Worm (Caenorhabditis elegans): ENCODE data around the gene col-75.

Gene col-75

DNA sequence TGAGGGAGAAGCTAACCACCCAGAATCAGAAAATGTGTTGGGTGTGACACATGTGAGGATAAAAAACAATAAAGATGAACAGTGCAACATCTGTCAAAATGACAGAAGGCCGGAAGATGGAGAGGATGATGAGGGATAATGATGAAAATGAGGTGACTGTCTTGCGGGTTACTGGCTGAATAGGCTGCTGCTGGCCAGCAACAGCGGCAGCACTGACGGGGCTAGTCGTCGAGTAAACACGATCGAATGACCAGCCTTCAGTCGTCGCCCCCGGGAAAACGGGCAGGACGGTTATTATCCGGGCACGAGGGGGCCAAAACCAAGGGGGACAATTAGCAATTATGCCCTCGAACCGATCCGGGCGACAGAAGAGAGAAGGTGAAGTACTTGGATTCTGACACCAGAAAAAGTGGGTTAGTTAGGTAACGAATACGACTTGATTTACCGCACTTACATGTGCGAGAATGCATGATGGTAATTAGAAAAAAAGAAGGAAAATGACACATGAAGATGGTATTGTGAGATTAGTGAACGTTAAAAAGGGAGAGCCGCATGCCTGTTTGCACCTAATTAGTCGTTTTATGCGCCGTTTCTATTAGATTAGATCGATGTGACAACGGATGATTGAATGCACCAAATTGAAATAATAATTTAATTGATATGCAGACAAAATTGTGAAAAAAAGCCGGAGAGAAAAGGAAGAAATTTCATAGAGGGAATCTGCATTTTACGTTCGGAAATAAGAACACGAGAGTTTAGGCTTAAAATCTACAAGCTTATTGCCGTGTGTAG is 14.2 kb upstream of the col-75 start:
- TF ChIP-seq aly-1 (tag; optimal IDR thresholded peaks at IDR 0.05), result no peak
- no peak for TF ChIP-seq ama-1 (optimal IDR thresholded peaks at IDR 0.05)
- peak; percentile 25; the same call in 1 of the 2 replicates for TF ChIP-seq scrt-1 (GFP tag; IDR thresholded peaks at IDR 0.05)
- TF ChIP-seq pes-1 (GFP tag; IDR thresholded peaks at IDR 0.05), result no peak
- TF ChIP-seq tbx-37 (GFP tag; conservative IDR thresholded peaks at IDR 0.05), result no peak
- no peak for TF ChIP-seq ceh-13 (GFP tag; optimal IDR thresholded peaks at IDR 0.05)
- no peak for TF ChIP-seq hmbx-1 (tag; optimal IDR thresholded peaks at IDR 0.05)
- TF ChIP-seq tra-4 (tag; optimal IDR thresholded peaks at IDR 0.05), result no peak
- TF ChIP-seq B0310.2 (tag; optimal IDR thresholded peaks at IDR 0.05), result no peak
- TF ChIP-seq ceh-36 (tag; optimal IDR thresholded peaks at IDR 0.05), result no peak
- no peak for TF ChIP-seq tbx-11 (GFP tag; IDR thresholded peaks at IDR 0.05)
- peak; percentile 78 for TF ChIP-seq ets-7 (tag; optimal IDR thresholded peaks at IDR 0.05)
- TF ChIP-seq hmg-4 (GFP tag; optimal IDR thresholded peaks at IDR 0.05), result peak; percentile 61

DNA sequence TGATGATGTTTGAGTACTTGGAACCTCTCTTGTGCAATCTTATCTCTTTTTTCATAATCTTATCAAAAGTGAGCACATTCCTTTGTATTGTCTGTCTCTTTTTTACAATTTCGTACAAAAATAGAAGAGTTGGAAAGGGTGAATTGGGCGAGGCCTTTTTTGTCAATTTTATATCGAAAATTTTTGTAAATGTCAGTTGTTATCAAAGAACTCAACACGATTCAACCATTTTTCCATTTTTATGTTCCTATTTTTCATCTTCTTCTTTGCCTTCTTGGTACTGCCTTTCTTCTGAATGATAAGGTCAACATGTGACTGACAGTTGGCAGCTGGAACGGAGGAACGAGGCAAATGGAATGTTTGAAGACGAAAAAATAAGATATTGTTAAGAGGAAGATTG is 12.3 kb upstream of the col-75 start:
- no peak for TF ChIP-seq tbx-11 (GFP tag; IDR thresholded peaks at IDR 0.05)
- TF ChIP-seq tra-4 (tag; optimal IDR thresholded peaks at IDR 0.05), result no peak
- TF ChIP-seq ets-7 (tag; optimal IDR thresholded peaks at IDR 0.05), result no peak
- TF ChIP-seq scrt-1 (GFP tag; IDR thresholded peaks at IDR 0.05), result no peak
- TF ChIP-seq hnd-1 (tag; optimal IDR thresholded peaks at IDR 0.05), result no peak
- no peak for TF ChIP-seq ceh-13 (GFP tag; optimal IDR thresholded peaks at IDR 0.05)
- no peak for TF ChIP-seq F13C5.2 (tag; optimal IDR thresholded peaks at IDR 0.05)
- no peak for TF ChIP-seq flt-1 (GFP tag; IDR thresholded peaks at IDR 0.05)
- no peak for TF ChIP-seq hmbx-1 (tag; optimal IDR thresholded peaks at IDR 0.05)
- TF ChIP-seq B0310.2 (tag; optimal IDR thresholded peaks at IDR 0.05), result no peak
- TF ChIP-seq tbx-37 (GFP tag; conservative IDR thresholded peaks at IDR 0.05), result no peak
- TF ChIP-seq pes-1 (GFP tag; IDR thresholded peaks at IDR 0.05), result no peak
- no peak for TF ChIP-seq ceh-36 (tag; optimal IDR thresholded peaks at IDR 0.05)

DNA sequence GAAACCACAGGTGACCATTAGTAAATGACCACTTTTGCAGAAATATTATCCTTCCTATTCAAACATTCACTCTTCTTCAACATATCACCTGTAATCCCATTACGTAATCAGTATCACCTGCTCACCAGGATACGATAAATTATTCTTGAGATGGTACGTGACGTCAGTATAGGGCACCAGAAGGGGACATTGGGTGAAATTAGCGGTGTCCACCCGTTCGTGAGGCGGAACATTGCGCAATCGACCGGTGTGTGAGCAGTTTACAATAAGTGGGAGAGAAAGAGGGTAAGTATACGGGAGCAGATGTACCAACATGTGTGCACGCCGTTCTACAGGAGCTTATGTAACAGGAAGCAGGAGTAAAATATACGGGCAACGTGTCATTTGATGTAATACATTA is 8.1 kb upstream of the col-75 start:
- TF ChIP-seq aly-1 (tag; optimal IDR thresholded peaks at IDR 0.05) (no peak), pes-1 (GFP tag; IDR thresholded peaks at IDR 0.05) (no peak), hmbx-1 (tag; optimal IDR thresholded peaks at IDR 0.05) (no peak), ets-7 (tag; optimal IDR thresholded peaks at IDR 0.05) (no peak), ceh-13 (GFP tag; optimal IDR thresholded peaks at IDR 0.05) (no peak), tbx-37 (GFP tag; conservative IDR thresholded peaks at IDR 0.05) (no peak), hnd-1 (tag; optimal IDR thresholded peaks at IDR 0.05) (no peak), scrt-1 (GFP tag; IDR thresholded peaks at IDR 0.05) (no peak), tbx-11 (GFP tag; IDR thresholded peaks at IDR 0.05) (no peak), hmg-4 (GFP tag; optimal IDR thresholded peaks at IDR 0.05) (no peak), flt-1 (GFP tag; IDR thresholded peaks at IDR 0.05) (no peak), B0310.2 (tag; optimal IDR thresholded peaks at IDR 0.05) (no peak), ceh-36 (tag; optimal IDR thresholded peaks at IDR 0.05) (no peak), F13C5.2 (tag; optimal IDR thresholded peaks at IDR 0.05) (no peak), ama-1 (optimal IDR thresholded peaks at IDR 0.05) (no peak), tra-4 (tag; optimal IDR thresholded peaks at IDR 0.05) (no peak), sea-1 (GFP tag; conservative IDR thresholded peaks at IDR 0.05) (no peak)

- TF ChIP-seq pes-1 (GFP tag; IDR thresholded peaks at IDR 0.05) (no peak), flt-1 (GFP tag; IDR thresholded peaks at IDR 0.05) (no peak), ama-1 (optimal IDR thresholded peaks at IDR 0.05) (no peak)
Measured at ce11 chrII:6419163-6419562, 6.9 kb upstream of the col-75 start.

- TF ChIP-seq hnd-1 (tag; optimal IDR thresholded peaks at IDR 0.05) (no peak), tbx-11 (GFP tag; IDR thresholded peaks at IDR 0.05) (no peak), scrt-1 (GFP tag; IDR thresholded peaks at IDR 0.05) (no peak), ceh-13 (GFP tag; optimal IDR thresholded peaks at IDR 0.05) (no peak), pes-1 (GFP tag; IDR thresholded peaks at IDR 0.05) (no peak), ama-1 (optimal IDR thresholded peaks at IDR 0.05) (no peak), tbx-37 (GFP tag; conservative IDR thresholded peaks at IDR 0.05) (no peak), hmg-4 (GFP tag; optimal IDR thresholded peaks at IDR 0.05) (no peak), hmbx-1 (tag; optimal IDR thresholded peaks at IDR 0.05) (no peak), ceh-36 (tag; optimal IDR thresholded peaks at IDR 0.05) (no peak)
Measured at ce11 chrII:6422812-6423211, 3.3 kb upstream of the col-75 start, which contains the start of gene K03H9.3. Gene K03H9.3, plus strand, starts transcription at chrII:6423112.

DNA sequence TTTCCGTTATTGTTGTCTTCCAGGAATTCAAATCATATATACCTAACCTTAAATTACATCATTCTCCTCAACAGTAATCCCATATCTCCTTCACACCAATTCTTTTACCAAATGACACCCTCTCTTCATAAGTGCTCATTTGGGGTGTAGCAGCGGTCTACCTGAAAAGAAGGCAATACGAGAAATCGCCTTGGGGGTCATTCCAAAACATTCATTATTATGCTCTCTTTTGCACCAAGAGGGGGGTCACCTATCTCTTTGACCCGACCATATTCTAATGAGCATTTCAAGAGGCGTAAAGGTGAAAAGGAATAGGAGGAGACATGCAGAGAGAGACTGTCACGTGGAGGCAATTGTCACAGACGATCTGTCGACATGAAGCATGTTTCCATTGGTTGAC is 10.8 kb downstream of the col-75 start:
- TF ChIP-seq ceh-36 (tag; optimal IDR thresholded peaks at IDR 0.05), result no peak
- TF ChIP-seq ama-1 (optimal IDR thresholded peaks at IDR 0.05), result no peak
- TF ChIP-seq pes-1 (GFP tag; IDR thresholded peaks at IDR 0.05), result no peak
- TF ChIP-seq tbx-11 (GFP tag; IDR thresholded peaks at IDR 0.05), result no peak
- no peak for TF ChIP-seq ets-7 (tag; optimal IDR thresholded peaks at IDR 0.05)
- TF ChIP-seq tra-4 (tag; optimal IDR thresholded peaks at IDR 0.05), result no peak
- no peak for TF ChIP-seq hmbx-1 (tag; optimal IDR thresholded peaks at IDR 0.05)
- no peak for TF ChIP-seq aly-1 (tag; optimal IDR thresholded peaks at IDR 0.05)
- TF ChIP-seq scrt-1 (GFP tag; IDR thresholded peaks at IDR 0.05), result no peak
- TF ChIP-seq F13C5.2 (tag; optimal IDR thresholded peaks at IDR 0.05), result no peak
- TF ChIP-seq sea-1 (GFP tag; conservative IDR thresholded peaks at IDR 0.05), result no peak
- no peak for TF ChIP-seq flt-1 (GFP tag; IDR thresholded peaks at IDR 0.05)
- no peak for TF ChIP-seq hmg-4 (GFP tag; optimal IDR thresholded peaks at IDR 0.05)
- no peak for TF ChIP-seq tbx-37 (GFP tag; conservative IDR thresholded peaks at IDR 0.05)
- no peak for TF ChIP-seq hnd-1 (tag; optimal IDR thresholded peaks at IDR 0.05)
- no peak for TF ChIP-seq ceh-13 (GFP tag; optimal IDR thresholded peaks at IDR 0.05)
- TF ChIP-seq B0310.2 (tag; optimal IDR thresholded peaks at IDR 0.05), result no peak

ce11 chrII:6441128-6441527 is 15.0 kb downstream of the col-75 start, which contains the start of gene cutl-16:
Gene cutl-16, plus strand, starts transcription at chrII:6441428.
- TF ChIP-seq ceh-36 (tag; optimal IDR thresholded peaks at IDR 0.05), result no peak
